Fruit fly (Drosophila melanogaster) whole organism, prepupa: Measurements from ENCODE around the gene CG10508.

ENCODE experiments used
- CG4318 ChIP-seq: fragments of 200-800 bp; sonication (Bioruptor generic); optimal IDR thresholded peaks from 3 replicates; lab custom pipeline; 2017; ENCODE audit warnings: missing biosample characterization, mild to moderate bottlenecking, missing genetic modification characterization
- Hr39 ChIP-seq: fragments of 200-800 bp; sonication (Bioruptor generic); optimal IDR thresholded peaks from 2 replicates; lab custom pipeline; 2016; ENCODE audit warnings: missing biosample characterization, missing genetic modification characterization

DNA sequence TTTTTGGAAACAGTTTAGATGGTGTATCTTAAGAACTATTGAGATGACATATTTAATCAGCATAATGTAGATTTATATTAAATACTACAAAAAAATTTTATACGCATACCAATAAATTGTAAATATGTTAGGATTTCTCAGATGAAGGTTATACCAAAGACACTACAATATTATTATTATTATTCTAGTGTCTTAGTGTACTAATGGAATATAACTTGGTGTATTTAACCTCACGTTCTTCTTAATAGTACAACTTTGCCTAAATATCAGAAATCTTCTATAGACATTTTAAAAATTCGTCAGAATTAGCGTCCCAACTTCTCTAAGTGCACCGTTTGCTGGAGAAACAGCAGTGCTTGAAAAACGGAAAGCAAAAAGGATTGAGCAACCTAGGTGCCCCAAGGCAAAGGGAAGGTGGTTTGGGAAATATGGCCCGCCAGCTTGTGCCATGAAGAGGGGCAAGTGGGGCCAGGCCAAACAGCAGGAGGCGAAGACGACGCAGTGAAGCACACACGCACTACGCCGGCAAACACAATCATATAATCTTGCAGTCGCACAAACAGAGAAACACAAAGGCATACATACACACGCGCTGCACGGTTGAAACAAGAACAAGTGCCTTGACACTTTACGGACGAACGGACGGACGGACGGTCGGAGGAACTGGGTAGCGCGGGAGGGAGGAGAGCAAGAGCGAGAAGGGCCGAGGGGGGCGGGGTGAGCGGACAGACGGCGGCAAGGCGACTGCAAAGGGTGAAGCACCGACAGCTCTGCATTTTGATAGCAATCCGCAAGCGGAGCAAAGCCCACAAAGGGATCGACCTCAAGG lies 43.1 kb downstream of the CG10508 start:
- TF ChIP-seq Hr39 (GFP tag; lab: Kevin White, UChicago) (peak; percentile 0), CG4318 (GFP tag; lab: Kevin White, UChicago) (no peak)
